Worm (Caenorhabditis elegans) whole organism, young adult: ENCODE measurements around the gene suf-1.

ENCODE experiments used
- B0019.2 ChIP-seq: fragments of 200-800 bp; sonication (Bioruptor generic); conservative IDR thresholded peaks from 2 replicates; pipeline ENCODE4 v1.3.6; 2022; ENCODE audit warnings: missing genetic modification reagents, missing genetic modification characterization, missing compliant biosample characterization
- C17E4.6 ChIP-seq: fragments of 200-800 bp; sonication (Bioruptor generic); IDR thresholded peaks from 2 replicates; pipeline ENCODE4 v1.3.6; 2022; ENCODE audit warnings: missing genetic modification reagents, missing genetic modification characterization, missing compliant biosample characterization
- F33H1.4 ChIP-seq: fragments of 200-800 bp; sonication (Bioruptor generic); IDR thresholded peaks from 2 replicates; pipeline ENCODE4 v1.3.6; 2022; ENCODE audit warnings: missing genetic modification reagents, missing genetic modification characterization, missing compliant biosample characterization
- F37B4.10 ChIP-seq: fragments of 200-800 bp; sonication (Bioruptor generic); IDR thresholded peaks from 2 replicates; pipeline ENCODE4 v1.3.6; 2022; ENCODE audit warnings: missing genetic modification characterization, missing compliant biosample characterization
- F57A8.1 ChIP-seq: fragments of 200-800 bp; sonication (Bioruptor generic); optimal IDR thresholded peaks from 2 replicates; lab custom pipeline; 2018; ENCODE audit warnings: mild to moderate bottlenecking, missing genetic modification characterization, moderate library complexity, missing compliant biosample characterization
- Y53F4B.3 ChIP-seq: fragments of 200-800 bp; sonication (Bioruptor generic); IDR thresholded peaks from 2 replicates; pipeline ENCODE4 v1.3.6; 2022; ENCODE audit warnings: missing genetic modification reagents, missing genetic modification characterization, missing compliant biosample characterization
- Y67H2A.10 ChIP-seq: fragments of 200-800 bp; sonication (Bioruptor generic); conservative IDR thresholded peaks from 2 replicates; pipeline ENCODE4 v1.3.6; 2022; ENCODE audit warnings: missing genetic modification reagents, missing genetic modification characterization, missing compliant biosample characterization
- ZK185.1 ChIP-seq: sonication (generic microtip); optimal IDR thresholded peaks from 2 replicates; lab custom pipeline; 2016; ENCODE audit warnings: mild to moderate bottlenecking, missing genetic modification characterization, missing compliant biosample characterization; ENCODE audit not compliant: poor library complexity, severe bottlenecking
- athp-1 ChIP-seq: sonication (generic microtip); optimal IDR thresholded peaks from 2 replicates; lab custom pipeline; 2017; ENCODE audit warnings: mild to moderate bottlenecking, missing genetic modification characterization, missing compliant biosample characterization
- attf-3 ChIP-seq: fragments of 200-800 bp; sonication (Bioruptor generic); conservative IDR thresholded peaks from 2 replicates; pipeline ENCODE4 v1.3.6; 2022; ENCODE audit warnings: missing genetic modification reagents, missing genetic modification characterization, missing compliant biosample characterization
- attf-5 ChIP-seq: fragments of 200-800 bp; sonication (Bioruptor generic); optimal IDR thresholded peaks from 2 replicates; lab custom pipeline; 2018; ENCODE audit warnings: mild to moderate bottlenecking, missing genetic modification characterization, missing compliant biosample characterization
- cebp-1 ChIP-seq, 2 experiments: fragments of 200-800 bp in 1 of 2; sonication (Bioruptor generic) in 1 of 2; sonication (generic microtip) in 1 of 2; IDR thresholded peaks in 1 of 2; optimal IDR thresholded peaks in 1 of 2; 2 replicates each; pipeline versions ENCODE4 v1.3.6 to Lab custom; 2017 to 2022; ENCODE audit warnings: missing compliant biosample characterization in 2 of 2, missing genetic modification characterization in 2 of 2, mild to moderate bottlenecking in 1 of 2, missing genetic modification reagents in 1 of 2, moderate library complexity in 1 of 2
- ceh-40 ChIP-seq: fragments of 200-800 bp; sonication (Bioruptor generic); IDR thresholded peaks from 2 replicates; pipeline ENCODE4 v1.3.6; 2022; ENCODE audit warnings: missing genetic modification characterization, missing compliant biosample characterization
- ceh-79 ChIP-seq: sonication (generic microtip); optimal IDR thresholded peaks from 2 replicates; lab custom pipeline; 2017; ENCODE audit warnings: mild to moderate bottlenecking, missing genetic modification characterization, missing compliant biosample characterization
- ceh-91 ChIP-seq: fragments of 200-800 bp; sonication (Bioruptor generic); IDR thresholded peaks from 2 replicates; pipeline ENCODE4 v1.3.6; 2022; ENCODE audit warnings: missing genetic modification reagents, missing genetic modification characterization, missing compliant biosample characterization
- chd-7 ChIP-seq: sonication (generic microtip); optimal IDR thresholded peaks from 2 replicates; lab custom pipeline; 2016; ENCODE audit warnings: mild to moderate bottlenecking, missing genetic modification characterization, moderate library complexity, missing compliant biosample characterization
- die-1 ChIP-seq: sonication (generic microtip); optimal IDR thresholded peaks from 2 replicates; lab custom pipeline; 2016; ENCODE audit warnings: missing genotype, mild to moderate bottlenecking, missing genetic modification characterization, missing compliant biosample characterization
- dox-1 ChIP-seq: fragments of 200-800 bp; sonication (Bioruptor generic); IDR thresholded peaks from 2 replicates; pipeline ENCODE4 v1.3.6; 2022; ENCODE audit warnings: missing genetic modification reagents, missing genetic modification characterization, missing compliant biosample characterization
- dpff-1 ChIP-seq: sonication (generic microtip); optimal IDR thresholded peaks from 2 replicates; lab custom pipeline; 2017; ENCODE audit warnings: mild to moderate bottlenecking, missing genetic modification characterization, missing compliant biosample characterization
- egl-44 ChIP-seq: fragments of 200-800 bp; sonication (Bioruptor generic); IDR thresholded peaks from 2 replicates; pipeline ENCODE4 v1.3.6; 2022; ENCODE audit warnings: missing genetic modification reagents, missing genetic modification characterization, missing compliant biosample characterization
- egrh-3 ChIP-seq: fragments of 200-800 bp; sonication (Bioruptor generic); IDR thresholded peaks from 2 replicates; pipeline ENCODE4 v1.3.6; 2022; ENCODE audit warnings: missing genetic modification reagents, missing genetic modification characterization, missing compliant biosample characterization
- hlh-12 ChIP-seq: sonication (generic microtip); optimal IDR thresholded peaks from 2 replicates; lab custom pipeline; 2016; ENCODE audit warnings: missing genetic modification characterization, missing compliant biosample characterization
- hsf-1 ChIP-seq: fragments of 200-800 bp; sonication (Bioruptor generic); IDR thresholded peaks from 2 replicates; pipeline ENCODE4 v1.3.6; 2022; ENCODE audit warnings: missing genetic modification reagents, missing genetic modification characterization, missing compliant biosample characterization
- lin-54 ChIP-seq: fragments of 200-800 bp; sonication (Bioruptor generic); optimal IDR thresholded peaks from 2 replicates; lab custom pipeline; 2018; ENCODE audit warnings: mild to moderate bottlenecking, missing genetic modification characterization, missing compliant biosample characterization
- lir-1 ChIP-seq: fragments of 200-800 bp; sonication (Bioruptor generic); conservative IDR thresholded peaks from 2 replicates; pipeline ENCODE4 v1.3.6; 2022; ENCODE audit warnings: missing genetic modification reagents, missing genetic modification characterization, missing compliant biosample characterization
- madf-3 ChIP-seq: fragments of 200-800 bp; sonication (Bioruptor generic); IDR thresholded peaks from 2 replicates; pipeline ENCODE4 v1.3.6; 2022; ENCODE audit warnings: missing genetic modification reagents, missing genetic modification characterization, missing compliant biosample characterization
- madf-6 ChIP-seq: fragments of 200-800 bp; sonication (Bioruptor generic); IDR thresholded peaks from 2 replicates; pipeline ENCODE4 v1.3.6; 2022; ENCODE audit warnings: missing genetic modification reagents, missing genetic modification characterization, missing compliant biosample characterization
- madf-8 ChIP-seq: fragments of 200-800 bp; sonication (Bioruptor generic); conservative IDR thresholded peaks from 2 replicates; pipeline ENCODE4 v1.3.6; 2022; ENCODE audit warnings: missing genetic modification reagents, missing genetic modification characterization, missing compliant biosample characterization
- nfya-1 ChIP-seq: sonication (generic microtip); optimal IDR thresholded peaks from 2 replicates; lab custom pipeline; 2017; ENCODE audit warnings: antibody characterized with exemption, missing compliant biosample characterization, missing genetic modification characterization, borderline replicate concordance; ENCODE audit not compliant: insufficient read depth
- nhr-27 ChIP-seq: fragments of 200-800 bp; sonication (Bioruptor generic); optimal IDR thresholded peaks from 2 replicates; lab custom pipeline; 2018; ENCODE audit warnings: mild to moderate bottlenecking, missing genetic modification characterization, moderate library complexity, missing compliant biosample characterization
- nhr-90 ChIP-seq: sonication (generic microtip); optimal IDR thresholded peaks from 2 replicates; lab custom pipeline; 2016; ENCODE audit warnings: missing genotype, mild to moderate bottlenecking, missing genetic modification characterization, missing compliant biosample characterization
- rec-8 ChIP-seq, 2 experiments: sonication (generic microtip); optimal IDR thresholded peaks; 2 replicates each; lab custom pipeline; 2016; ENCODE audit warnings: mild to moderate bottlenecking in 2 of 2, missing genetic modification characterization in 2 of 2, missing genetic modification reagents in 2 of 2, missing genotype in 2 of 2, missing biosample characterization in 1 of 2, missing compliant biosample characterization in 1 of 2, moderate library complexity in 1 of 2
- rpc-1 ChIP-seq, 2 experiments: fragments of 150-350 bp in 1 of 2; sonication (generic microtip) in 1 of 2; optimal IDR thresholded peaks; 2 replicates each; lab custom pipeline; 2014 to 2018; ENCODE audit warnings: missing biosample characterization in 1 of 2, missing genetic modification characterization in 1 of 2, missing genetic modification reagents in 1 of 2, missing genotype in 1 of 2
- snpc-1.1 ChIP-seq: sonication (generic microtip); optimal IDR thresholded peaks from 2 replicates; lab custom pipeline; 2017; ENCODE audit warnings: missing genetic modification characterization, mild to moderate bottlenecking, missing compliant biosample characterization, antibody characterized with exemption, moderate library complexity, missing genotype, missing genetic modification reagents; ENCODE audit not compliant: insufficient read depth
- snpc-3.4 ChIP-seq: sonication (generic microtip); optimal IDR thresholded peaks from 2 replicates; lab custom pipeline; 2017; ENCODE audit warnings: missing genetic modification characterization, mild to moderate bottlenecking, missing compliant biosample characterization, antibody characterized with exemption, moderate library complexity, missing genotype, missing genetic modification reagents
- somi-1 ChIP-seq: fragments of 200-800 bp; sonication (Bioruptor generic); optimal IDR thresholded peaks from 2 replicates; lab custom pipeline; 2018; ENCODE audit warnings: mild to moderate bottlenecking, missing genetic modification characterization, missing compliant biosample characterization
- sptf-2 ChIP-seq: fragments of 200-800 bp; sonication (Bioruptor generic); optimal IDR thresholded peaks from 2 replicates; lab custom pipeline; 2018; ENCODE audit warnings: mild to moderate bottlenecking, missing genetic modification characterization, missing compliant biosample characterization
- tbp1 ChIP-seq: fragments of 200-800 bp; sonication (Bioruptor generic); optimal IDR thresholded peaks from 2 replicates; lab custom pipeline; 2018; ENCODE audit warnings: mild to moderate bottlenecking, missing genetic modification characterization, missing compliant biosample characterization
- zfh-2 ChIP-seq: fragments of 200-800 bp; sonication (Bioruptor generic); conservative IDR thresholded peaks from 2 replicates; pipeline ENCODE4 v1.3.6; 2022; ENCODE audit warnings: missing genetic modification reagents, missing genetic modification characterization, missing compliant biosample characterization
- ztf-18 ChIP-seq: sonication (generic microtip); optimal IDR thresholded peaks from 2 replicates; lab custom pipeline; 2016; ENCODE audit warnings: missing genotype, mild to moderate bottlenecking, missing genetic modification characterization, missing compliant biosample characterization

suf-1 gene

DNA sequence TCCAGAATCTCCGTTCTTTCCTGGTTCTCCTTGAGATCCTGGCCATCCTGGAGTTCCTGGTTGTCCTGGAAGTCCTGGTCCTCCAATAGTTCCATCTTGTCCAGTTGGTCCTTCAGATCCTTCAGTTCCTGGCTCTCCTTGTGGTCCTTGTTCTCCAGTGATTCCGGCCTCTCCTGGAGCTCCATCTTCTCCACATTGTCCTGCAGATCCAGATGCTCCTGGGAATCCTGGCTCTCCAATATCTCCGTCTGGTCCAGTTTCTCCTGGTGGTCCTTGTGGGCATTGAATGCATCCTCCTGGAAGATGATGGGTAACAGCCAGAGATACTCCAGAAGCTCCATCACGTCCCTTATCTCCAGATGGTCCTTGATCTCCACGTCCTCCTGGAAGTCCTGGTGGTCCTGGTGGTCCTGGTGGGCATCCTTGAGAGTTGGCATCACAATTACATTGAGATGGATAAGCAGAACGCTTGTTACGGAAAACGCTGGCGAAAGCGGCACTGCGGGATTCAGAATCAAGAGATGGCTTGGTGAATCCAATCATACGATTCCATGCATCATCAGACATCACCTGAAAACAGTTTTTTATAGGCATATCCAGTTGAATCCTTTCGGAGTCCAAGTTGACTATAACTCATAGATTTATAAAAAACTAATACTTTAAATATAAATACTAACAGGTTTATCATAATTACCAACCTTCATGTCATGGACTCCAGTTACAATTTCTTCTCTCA, 35.2 kb upstream of the suf-1 start:
- TF ChIP-seq dox-1 (GFP tag; lab: Robert Waterston, UW) = 0 out of 2 replicates have a peak, but pooled peaks have one; percentile 43
- TF ChIP-seq madf-3 (GFP tag; lab: Robert Waterston, UW) = 0 out of 2 replicates have a peak, but pooled peaks have one; percentile 41
- TF ChIP-seq ceh-79 = peak; percentile 36
- peak; percentile 56 for TF ChIP-seq zfh-2
- no peak for TF ChIP-seq attf-5 (GFP tag; lab: Kevin White, UChicago)
- 0 out of 2 replicates have a peak, but pooled peaks have one; percentile 13 for TF ChIP-seq attf-3 (GFP tag; lab: Robert Waterston, UW)
- TF ChIP-seq, all 124 proteins: peak for 5

DNA sequence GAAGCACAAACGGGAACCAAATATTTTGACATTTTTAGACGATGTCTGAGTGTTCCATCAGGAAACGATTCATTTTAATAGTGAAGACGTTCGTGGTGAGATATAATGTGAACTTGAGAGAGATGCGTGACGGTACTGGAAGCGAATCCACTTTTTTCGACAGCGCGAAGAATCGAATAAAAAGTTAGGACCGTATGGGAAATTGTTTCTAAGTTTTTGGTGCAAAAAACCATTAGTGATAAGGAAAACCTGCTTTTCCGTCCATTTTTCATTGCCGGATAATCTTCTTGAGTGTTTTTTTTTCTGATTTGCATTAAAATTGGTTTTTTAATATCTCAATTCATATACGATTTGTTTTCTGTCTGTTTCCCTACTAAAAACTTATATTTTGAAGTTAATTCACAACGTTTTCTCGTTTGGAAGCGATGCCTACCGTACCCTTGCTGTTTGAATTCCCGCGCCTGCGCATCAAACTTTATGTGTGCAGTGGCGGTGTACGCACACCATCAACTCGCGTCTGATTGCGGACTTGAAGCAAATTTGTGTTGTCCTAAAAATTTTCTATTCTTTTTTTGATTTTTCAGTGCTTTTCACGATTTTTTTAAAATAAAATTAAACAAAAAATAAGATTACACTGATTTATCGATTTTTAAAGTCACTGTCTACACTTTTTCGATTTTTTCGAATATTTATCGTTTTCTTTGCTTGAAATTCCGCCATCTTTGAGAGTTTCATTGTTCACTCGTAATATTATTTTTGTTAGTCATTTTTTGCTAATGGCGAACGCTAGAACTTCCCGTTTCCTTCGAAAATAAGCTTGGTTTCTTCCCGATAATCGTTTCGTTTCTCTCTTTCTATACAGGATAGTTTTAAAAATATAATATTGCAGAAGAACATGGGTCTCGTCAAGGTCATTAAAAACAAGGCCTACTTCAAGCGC, 34.3 kb upstream of the suf-1 start, which contains the start of the genes col-38 and rpl-5:
Gene col-38 (minus strand): TSS at position 51 of the 940 bp plus-strand sequence.
Gene rpl-5 (plus strand): TSS at position 890 of the 940 bp plus-strand sequence.
- TF ChIP-seq nhr-90 (tag; lab: Kevin White, UChicago) (peak; percentile 31), sptf-2 (GFP tag; lab: Kevin White, UChicago) (no peak), snpc-3.4 (tag; lab: Kevin White, UChicago) (peak; percentile 79), B0019.2 (GFP tag; lab: Robert Waterston, UW) (0 out of 2 replicates have a peak, but pooled peaks have one; percentile 27), chd-7 (tag; lab: Kevin White, UChicago) (no peak), attf-5 (GFP tag; lab: Kevin White, UChicago) (peak; percentile 94), rec-8 (tag; optimal IDR thresholded peaks at IDR 0.05; lab: Kevin White, UChicago) (no peak), C17E4.6 (GFP tag; lab: Robert Waterston, UW) (no peak), F37B4.10 (no peak), ZK185.1 (tag; lab: Kevin White, UChicago) (peak; percentile 58), Y67H2A.10 (no peak), nhr-27 (tag; lab: Kevin White, UChicago) (no peak), egl-44 (GFP tag; lab: Robert Waterston, UW) (no peak), dpff-1 (tag; lab: Kevin White, UChicago) (no peak), madf-6 (GFP tag; lab: Robert Waterston, UW) (peak; percentile 80), madf-3 (GFP tag; lab: Robert Waterston, UW) (peak; percentile 39; the same call in 1 of the 2 replicates), die-1 (tag; lab: Kevin White, UChicago) (no peak), F57A8.1 (GFP tag; lab: Kevin White, UChicago) (no peak), ceh-91 (GFP tag; lab: Robert Waterston, UW) (peak; percentile 72), attf-3 (GFP tag; lab: Robert Waterston, UW) (peak; percentile 64), madf-8 (peak; percentile 65), hsf-1 (peak; percentile 36; the same call in 1 of the 2 replicates), lin-54 (GFP tag; lab: Kevin White, UChicago) (peak; percentile 98), nfya-1 (tag; lab: Kevin White, UChicago) (no peak), tbp1 (GFP tag; lab: Kevin White, UChicago) (peak; percentile 63), lir-1 (no peak), somi-1 (GFP tag; lab: Kevin White, UChicago) (no peak), F33H1.4 (peak; percentile 79), Y53F4B.3 (GFP tag; lab: Robert Waterston, UW) (no peak), egrh-3 (GFP tag; lab: Robert Waterston, UW) (no peak), athp-1 (tag; lab: Kevin White, UChicago) (peak; percentile 56), ztf-18 (peak; percentile 43), rpc-1 (optimal IDR thresholded peaks at IDR 0.05; lab: Kevin White, UChicago) (no peak), rpc-1 (tag; optimal IDR thresholded peaks at IDR 0.05; lab: Kevin White, UChicago) (no peak), cebp-1 (GFP tag; IDR thresholded peaks at IDR 0.05; lab: Robert Waterston, UW) (peak; percentile 25; the same call in 1 of the 2 replicates), cebp-1 (tag; optimal IDR thresholded peaks at IDR 0.05; lab: Kevin White, UChicago) (peak; percentile 72), snpc-1.1 (peak; percentile 69), hlh-12 (no peak), ceh-40 (GFP tag; lab: Robert Waterston, UW) (no peak)
